Fruit fly (Drosophila melanogaster) whole organism, embryonic: ENCODE measurements around the gene CG5023.

Experiments
- Adf1 ChIP-seq: fragments of 200-800 bp; sonication (Bioruptor generic); IDR thresholded peaks from 2 replicates; pipeline ENCODE4 v1.3.6; 2022; ENCODE audit warnings: missing biosample characterization, missing genetic modification characterization
- Aef1 ChIP-seq: fragments of 200-800 bp; sonication (Bioruptor generic); IDR thresholded peaks from 3 replicates; pipeline ENCODE4 v1.3.6; 2022; ENCODE audit warnings: missing biosample characterization, missing genetic modification characterization
- Atf6 ChIP-seq: fragments of 200-800 bp; sonication (Bioruptor generic); IDR thresholded peaks from 2 replicates; pipeline ENCODE4 v1.3.6; 2022; ENCODE audit warnings: missing biosample characterization, missing genetic modification characterization
- CG10209 ChIP-seq: fragments of 200-800 bp; sonication (Bioruptor generic); optimal IDR thresholded peaks from 3 replicates; lab custom pipeline; 2017; ENCODE audit warnings: missing biosample characterization, mild to moderate bottlenecking, missing genetic modification characterization, missing genetic modification reagents
- CG10959 ChIP-seq: fragments of 200-800 bp; sonication (Bioruptor generic); IDR thresholded peaks from 2 replicates; pipeline ENCODE4 v1.3.6; 2022; ENCODE audit warnings: missing biosample characterization, missing genetic modification characterization
- CG1233 ChIP-seq: fragments of 200-800 bp; sonication (Bioruptor generic); optimal IDR thresholded peaks from 4 replicates; lab custom pipeline; 2018; ENCODE audit warnings: missing biosample characterization, mild to moderate bottlenecking, missing genetic modification characterization
- CG12769 ChIP-seq: fragments of 200-800 bp; sonication (Bioruptor generic); optimal IDR thresholded peaks from 2 replicates; lab custom pipeline; 2019; ENCODE audit warnings: missing biosample characterization, mild to moderate bottlenecking, missing genetic modification characterization, moderate library complexity
- CG12942 ChIP-seq: fragments of 200-800 bp; sonication (Bioruptor generic); optimal IDR thresholded peaks from 3 replicates; lab custom pipeline; 2016; ENCODE audit warnings: missing biosample characterization, missing genetic modification characterization
- CG13287 ChIP-seq: fragments of 200-800 bp; sonication (Bioruptor generic); IDR thresholded peaks from 2 replicates; pipeline ENCODE4 v1.3.6; 2022; ENCODE audit warnings: missing biosample characterization, missing genetic modification characterization; ENCODE audit not compliant: partially characterized antibody
- CG1529 ChIP-seq: fragments of 200-800 bp; sonication (Bioruptor generic); optimal IDR thresholded peaks from 3 replicates; lab custom pipeline; 2018; ENCODE audit warnings: missing biosample characterization, missing genetic modification characterization
- CG15479 ChIP-seq: fragments of 200-800 bp; sonication (Bioruptor generic); optimal IDR thresholded peaks from 3 replicates; lab custom pipeline; 2019; ENCODE audit warnings: missing biosample characterization, mild to moderate bottlenecking, missing genetic modification characterization, moderate library complexity
- CG17829 ChIP-seq: fragments of 200-800 bp; optimal IDR thresholded peaks from 2 replicates; lab custom pipeline; 2019; ENCODE audit warnings: missing biosample characterization, mild to moderate bottlenecking, missing genetic modification characterization, moderate library complexity
- CG30020 ChIP-seq: fragments of 200-800 bp; optimal IDR thresholded peaks from 2 replicates; lab custom pipeline; 2019; ENCODE audit warnings: missing biosample characterization, mild to moderate bottlenecking, missing genetic modification characterization, moderate library complexity
- CG31441 ChIP-seq: fragments of 200-800 bp; sonication (Bioruptor generic); IDR thresholded peaks from 2 replicates; pipeline ENCODE4 v1.3.6; 2022; ENCODE audit warnings: missing biosample characterization, missing genetic modification characterization
- CG3281 ChIP-seq: fragments of 200-800 bp; sonication (Bioruptor generic); optimal IDR thresholded peaks from 3 replicates; lab custom pipeline; 2017; ENCODE audit warnings: missing biosample characterization, mild to moderate bottlenecking, missing genetic modification characterization
- CG33557 ChIP-seq: fragments of 200-800 bp; sonication (Bioruptor generic); optimal IDR thresholded peaks from 2 replicates; lab custom pipeline; 2019; ENCODE audit warnings: missing biosample characterization, mild to moderate bottlenecking, missing genetic modification characterization, moderate library complexity
- CG4404 ChIP-seq: fragments of 200-800 bp; sonication (Bioruptor generic); IDR thresholded peaks from 2 replicates; pipeline ENCODE4 v1.3.6; 2022; ENCODE audit warnings: missing biosample characterization, missing genetic modification characterization
- CG4424 ChIP-seq: fragments of 200-800 bp; sonication (Bioruptor generic); optimal IDR thresholded peaks from 3 replicates; lab custom pipeline; 2016; ENCODE audit warnings: missing biosample characterization, missing genetic modification characterization
- CG6813 ChIP-seq: fragments of 200-800 bp; sonication (Bioruptor generic); optimal IDR thresholded peaks from 2 replicates; lab custom pipeline; 2017; ENCODE audit warnings: missing biosample characterization, missing genetic modification characterization, mild to moderate bottlenecking, moderate library complexity, missing genetic modification reagents
- CG6854 ChIP-seq: fragments of 200-800 bp; sonication (Bioruptor generic); optimal IDR thresholded peaks from 3 replicates; lab custom pipeline; 2017; ENCODE audit warnings: missing biosample characterization, mild to moderate bottlenecking, missing genetic modification characterization
- CG8089 ChIP-seq: fragments of 200-800 bp; sonication (Bioruptor generic); optimal IDR thresholded peaks from 3 replicates; lab custom pipeline; 2016; ENCODE audit warnings: missing biosample characterization, missing genetic modification characterization
- CG9817 ChIP-seq: fragments of 200-800 bp; sonication (Bioruptor generic); optimal IDR thresholded peaks from 2 replicates; lab custom pipeline; 2018; ENCODE audit warnings: missing biosample characterization, mild to moderate bottlenecking, missing genetic modification characterization, moderate library complexity
- Dad ChIP-seq: fragments of 200-800 bp; sonication (Bioruptor generic); optimal IDR thresholded peaks from 3 replicates; lab custom pipeline; 2016; ENCODE audit warnings: missing biosample characterization, missing genetic modification characterization
- E2f1 ChIP-seq: fragments of 200-800 bp; sonication (Bioruptor generic); IDR thresholded peaks from 2 replicates; pipeline ENCODE4 v1.3.6; 2022; ENCODE audit warnings: missing biosample characterization, missing genetic modification characterization
- Ets97D ChIP-seq: fragments of 200-800 bp; sonication (Bioruptor generic); optimal IDR thresholded peaks from 3 replicates; lab custom pipeline; 2016; ENCODE audit warnings: missing biosample characterization, missing genetic modification characterization
- H2.0 ChIP-seq: fragments of 200-800 bp; sonication (Bioruptor generic); IDR thresholded peaks from 2 replicates; pipeline ENCODE4 v1.3.6; 2022; ENCODE audit warnings: missing biosample characterization, missing genetic modification characterization
- Hey ChIP-seq: fragments of 200-800 bp; sonication (Bioruptor generic); optimal IDR thresholded peaks from 3 replicates; lab custom pipeline; 2018; ENCODE audit warnings: missing biosample characterization, mild to moderate bottlenecking, missing genetic modification characterization
- HmgZ ChIP-seq: fragments of 200-800 bp; sonication (Bioruptor generic); optimal IDR thresholded peaks from 2 replicates; lab custom pipeline; 2018; ENCODE audit warnings: missing biosample characterization, mild to moderate bottlenecking, missing genetic modification characterization
- Hmr ChIP-seq: fragments of 200-800 bp; sonication (Bioruptor generic); optimal IDR thresholded peaks from 3 replicates; lab custom pipeline; 2017; ENCODE audit warnings: mild to moderate bottlenecking, missing biosample characterization, missing genetic modification reagents, missing genetic modification characterization
- Mes4 ChIP-seq: fragments of 200-800 bp; sonication (Bioruptor generic); optimal IDR thresholded peaks from 2 replicates; lab custom pipeline; 2016; ENCODE audit warnings: missing biosample characterization, missing genetic modification characterization
- Xbp1 ChIP-seq: fragments of 200-800 bp; sonication (Bioruptor generic); optimal IDR thresholded peaks from 3 replicates; lab custom pipeline; 2016; ENCODE audit warnings: missing biosample characterization, mild to moderate bottlenecking, missing genetic modification characterization
- al ChIP-seq: fragments of 200-800 bp; sonication (Bioruptor generic); IDR thresholded peaks from 2 replicates; pipeline ENCODE4 v1.3.6; 2022; ENCODE audit warnings: missing biosample characterization, missing genetic modification characterization
- ara ChIP-seq: fragments of 200-800 bp; sonication (Bioruptor generic); IDR thresholded peaks from 2 replicates; pipeline ENCODE4 v1.3.6; 2022; ENCODE audit warnings: missing biosample characterization, missing genetic modification characterization
- br ChIP-seq: fragments of >200 bp; optimal IDR thresholded peaks from 2 replicates; lab custom pipeline; 2017
- ci ChIP-seq: fragments of 200-800 bp; sonication (Bioruptor generic); IDR thresholded peaks from 3 replicates; pipeline ENCODE4 v1.3.6; 2022; ENCODE audit warnings: missing biosample characterization, missing genetic modification characterization
- da ChIP-seq: fragments of 200-800 bp; sonication (Bioruptor generic); optimal IDR thresholded peaks from 2 replicates; lab custom pipeline; 2016; ENCODE audit warnings: missing biosample characterization, missing genetic modification characterization
- dati ChIP-seq: fragments of 200-800 bp; sonication (Bioruptor generic); IDR thresholded peaks from 2 replicates; pipeline ENCODE4 v1.3.6; 2022; ENCODE audit warnings: missing biosample characterization, missing genetic modification characterization
- esg ChIP-seq: fragments of 200-800 bp; sonication (Bioruptor generic); conservative IDR thresholded peaks from 2 replicates; pipeline ENCODE4 v1.3.6; 2022; ENCODE audit warnings: missing biosample characterization, missing genetic modification characterization
- eyg ChIP-seq: fragments of 200-800 bp; sonication (Bioruptor generic); optimal IDR thresholded peaks from 3 replicates; lab custom pipeline; 2016; ENCODE audit warnings: missing biosample characterization, missing genetic modification characterization
- gem ChIP-seq: fragments of 200-800 bp; sonication (Bioruptor generic); optimal IDR thresholded peaks from 2 replicates; lab custom pipeline; 2019; ENCODE audit warnings: missing biosample characterization, mild to moderate bottlenecking, missing genetic modification characterization, moderate library complexity
- gsb ChIP-seq: fragments of 200-800 bp; sonication (Bioruptor generic); IDR thresholded peaks from 2 replicates; pipeline ENCODE4 v1.3.6; 2022; ENCODE audit warnings: missing biosample characterization, missing genetic modification characterization
- kay ChIP-seq: fragments of 200-800 bp; sonication (Bioruptor generic); optimal IDR thresholded peaks from 2 replicates; lab custom pipeline; 2016; ENCODE audit warnings: missing biosample characterization, missing genetic modification characterization
- lmd ChIP-seq: fragments of 200-800 bp; sonication (Bioruptor generic); IDR thresholded peaks from 2 replicates; pipeline ENCODE4 v1.3.6; 2022; ENCODE audit warnings: missing biosample characterization, missing genetic modification characterization
- org-1 ChIP-seq: fragments of 200-800 bp; sonication (Bioruptor generic); optimal IDR thresholded peaks from 2 replicates; lab custom pipeline; 2017; ENCODE audit warnings: missing biosample characterization, missing genetic modification characterization
- pan ChIP-seq, 4 experiments: fragments of >200 bp in 3 of 4; fragments of 200-800 bp in 1 of 4; sonication (Bioruptor generic) in 1 of 4; optimal IDR thresholded peaks in 3 of 4; IDR thresholded peaks in 1 of 4; 2 replicates each; pipeline versions ENCODE4 v1.3.6 to Lab custom; 2017 to 2022; ENCODE audit warnings: missing biosample characterization in 2 of 4, missing genetic modification characterization in 2 of 4, mixed read lengths in 1 of 4
- pfk ChIP-seq: fragments of 200-800 bp; sonication (Bioruptor generic); optimal IDR thresholded peaks from 2 replicates; lab custom pipeline; 2018; ENCODE audit warnings: missing biosample characterization, mild to moderate bottlenecking, missing genetic modification characterization, moderate library complexity
- pnt ChIP-seq: fragments of 200-800 bp; sonication (Bioruptor generic); optimal IDR thresholded peaks from 3 replicates; lab custom pipeline; 2016; ENCODE audit warnings: missing biosample characterization, missing genetic modification characterization
- sd ChIP-seq: fragments of 200-800 bp; sonication (Bioruptor generic); optimal IDR thresholded peaks from 3 replicates; lab custom pipeline; 2018; ENCODE audit warnings: missing biosample characterization, mild to moderate bottlenecking, missing genetic modification characterization, moderate library complexity
- sisA ChIP-seq: fragments of 200-800 bp; sonication (Bioruptor generic); IDR thresholded peaks from 2 replicates; pipeline ENCODE4 v1.3.6; 2022; ENCODE audit warnings: missing biosample characterization, missing genetic modification characterization
- sob ChIP-seq: fragments of 200-800 bp; sonication (Bioruptor generic); IDR thresholded peaks from 2 replicates; pipeline ENCODE4 v1.3.6; 2022; ENCODE audit warnings: missing biosample characterization, missing genetic modification characterization
- tll ChIP-seq, 2 experiments: fragments of 200-800 bp in 1 of 2; fragments of >200 bp in 1 of 2; sonication (Bioruptor generic) in 1 of 2; optimal IDR thresholded peaks; 2 replicates each; lab custom pipeline; 2017 to 2019; ENCODE audit warnings: missing biosample characterization in 2 of 2, missing genetic modification characterization in 2 of 2, mild to moderate bottlenecking in 1 of 2, moderate library complexity in 1 of 2
- usp ChIP-seq: fragments of >200 bp; optimal IDR thresholded peaks from 2 replicates; lab custom pipeline; 2017; ENCODE audit warnings: missing biosample characterization, missing genetic modification characterization
- yki ChIP-seq: fragments of >200 bp; optimal IDR thresholded peaks from 3 replicates; lab custom pipeline; 2018

Gene CG5023

dm6 chr3R:20185057-20185456 is 15.8 kb downstream of the CG5023 start (continued):
- no peak for TF ChIP-seq CG4424 (GFP tag; lab: Kevin White, UChicago)
- no peak for TF ChIP-seq yki (lab: Kevin White, UChicago)
- TF ChIP-seq CG10959 (GFP tag; lab: Robert Waterston, UW), result no peak
- no peak for TF ChIP-seq Hey (tag; lab: Kevin White, UChicago)
- no peak for TF ChIP-seq tll (GFP tag; optimal IDR thresholded peaks at IDR 0.05; lab: Kevin White, UChicago)
- TF ChIP-seq Hmr (GFP tag; lab: Kevin White, UChicago), result peak; percentile 24
- no peak for TF ChIP-seq CG6813 (GFP tag; lab: Kevin White, UChicago)
- no peak for TF ChIP-seq gsb (GFP tag; lab: Robert Waterston, UW)
- 0 out of 3 replicates have a peak, but pooled peaks have one; percentile 29 for TF ChIP-seq ci (GFP tag; lab: Robert Waterston, UW)
- no peak; the same call in 1 of the 2 replicates for TF ChIP-seq sob
- TF ChIP-seq CG1233 (GFP tag; lab: Kevin White, UChicago), result no peak
- no peak for TF ChIP-seq CG3281 (GFP tag; lab: Kevin White, UChicago)
- TF ChIP-seq CG31441, result no peak
- TF ChIP-seq Adf1 (GFP tag; lab: Robert Waterston, UW), result no peak
- peak; percentile 21; the same call in 1 of the 2 replicates for TF ChIP-seq esg
- TF ChIP-seq CG9817 (tag; lab: Kevin White, UChicago), result no peak
- TF ChIP-seq Ets97D (GFP tag; lab: Kevin White, UChicago), result no peak
- TF ChIP-seq CG30020 (tag; lab: Kevin White, UChicago), result no peak
- TF ChIP-seq CG4404 (GFP tag; lab: Robert Waterston, UW), result no peak
- no peak for TF ChIP-seq CG6854 (GFP tag; lab: Kevin White, UChicago)
- TF ChIP-seq dati (GFP tag; lab: Robert Waterston, UW), result no peak
- TF ChIP-seq E2f1 (GFP tag; lab: Robert Waterston, UW), result no peak
- TF ChIP-seq sisA, result peak; percentile 57
- TF ChIP-seq br (lab: Kevin White, UChicago), result no peak
- no peak for TF ChIP-seq kay (GFP tag; lab: Kevin White, UChicago)
- no peak for TF ChIP-seq usp
- TF ChIP-seq pnt (GFP tag; lab: Kevin White, UChicago), result no peak
- TF ChIP-seq Xbp1 (GFP tag; lab: Kevin White, UChicago), result peak; percentile 2
- TF ChIP-seq CG12942 (GFP tag; lab: Kevin White, UChicago), result no peak
- TF ChIP-seq CG10209 (GFP tag; lab: Kevin White, UChicago), result no peak
- TF ChIP-seq Aef1 (GFP tag; lab: Robert Waterston, UW), result no peak
- TF ChIP-seq CG13287 (GFP tag; lab: Robert Waterston, UW), result no peak
- no peak for TF ChIP-seq CG33557
- TF ChIP-seq HmgZ (tag; lab: Kevin White, UChicago), result no peak
- TF ChIP-seq H2.0 (GFP tag; lab: Robert Waterston, UW), result no peak
- no peak for TF ChIP-seq sd
- no peak for TF ChIP-seq CG12769
- TF ChIP-seq org-1, result no peak
- no peak for TF ChIP-seq pfk (GFP tag; lab: Kevin White, UChicago)
- no peak for TF ChIP-seq al (GFP tag; lab: Robert Waterston, UW)
- TF ChIP-seq CG17829 (tag; lab: Kevin White, UChicago), result no peak
- no peak for TF ChIP-seq ara (GFP tag; lab: Robert Waterston, UW)
- TF ChIP-seq CG8089 (GFP tag; lab: Kevin White, UChicago), result no peak
- no peak for TF ChIP-seq CG15479 (GFP tag; lab: Kevin White, UChicago)
- TF ChIP-seq Mes4 (GFP tag; lab: Kevin White, UChicago), result no peak
- TF ChIP-seq gem (tag; lab: Kevin White, UChicago), result peak; percentile 24
- TF ChIP-seq da (GFP tag; lab: Kevin White, UChicago), result no peak
- TF ChIP-seq Atf6 (GFP tag; lab: Robert Waterston, UW), result no peak
- TF ChIP-seq pan (optimal IDR thresholded peaks at IDR 0.05; lab: Kevin White, UChicago), result no peak
- TF ChIP-seq pan (GFP tag; optimal IDR thresholded peaks at IDR 0.05 in 1 of 2, IDR thresholded peaks at IDR 0.05 in 1 of 2), result peak in 1 of 2 experiments; percentile 18
- no peak for TF ChIP-seq eyg (GFP tag; lab: Kevin White, UChicago)
- no peak for TF ChIP-seq CG1529 (GFP tag; lab: Kevin White, UChicago)
- no peak for TF ChIP-seq Dad (GFP tag; lab: Kevin White, UChicago)
- TF ChIP-seq lmd (GFP tag; lab: Robert Waterston, UW), result peak; percentile 20; the same call in 1 of the 2 replicates
